Worm (Caenorhabditis elegans): Measurements from ENCODE around the gene H10D18.5.

DNA sequence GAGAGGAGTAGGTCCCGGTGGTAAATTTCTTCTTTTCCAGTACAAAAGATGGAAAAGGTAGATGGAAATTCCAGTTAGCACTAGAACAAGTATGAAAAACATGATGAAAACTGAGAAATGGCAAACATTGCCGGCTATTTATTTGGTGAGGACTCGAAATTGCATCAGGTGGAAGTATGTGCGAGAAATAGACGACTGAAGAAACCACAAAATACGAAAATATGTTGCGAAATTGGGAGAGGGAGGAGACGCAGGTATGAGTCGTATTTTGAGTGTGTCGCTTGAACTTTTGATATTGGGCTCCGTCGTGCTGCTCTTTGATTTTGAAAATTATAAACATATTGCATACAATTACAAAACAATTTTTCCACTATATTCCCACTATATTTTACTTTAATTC lies 28.2 kb downstream of the H10D18.5 start, which contains the start of gene cyp-33C8:
- TF ChIP-seq unc-62 (GFP tag; optimal IDR thresholded peaks at IDR 0.05) (no peak), nhr-237 (tag; optimal IDR thresholded peaks at IDR 0.05) (no peak)
